Fruit fly (Drosophila melanogaster): Measurements from ENCODE around the gene spo.

DNA sequence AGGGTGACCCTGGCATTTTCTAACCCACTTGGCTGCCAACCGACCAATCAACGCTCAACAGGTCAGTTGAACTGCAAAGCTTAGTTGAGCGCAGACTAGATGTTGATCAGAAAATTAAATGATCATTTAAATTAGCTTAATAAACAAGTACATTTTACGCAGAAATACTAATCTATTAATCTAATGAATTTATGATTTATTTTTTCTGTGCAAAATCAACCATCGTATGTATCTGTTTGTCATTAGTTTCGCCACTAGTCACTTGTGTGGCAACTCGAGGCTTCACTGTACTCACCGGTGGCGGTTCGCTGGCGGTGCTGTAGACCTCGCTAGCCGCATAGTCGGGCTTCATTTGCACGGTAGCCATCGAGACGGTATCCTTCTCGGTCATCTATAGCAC is 15.8 kb downstream of the spo start:
- TF ChIP-seq vri (GFP tag; optimal IDR thresholded peaks at IDR 0.05) (no peak), Eip75B (GFP tag; optimal IDR thresholded peaks at IDR 0.05) (no peak), CG32006 (GFP tag; optimal IDR thresholded peaks at IDR 0.05) (peak; percentile 33), CG11294 (GFP tag; IDR thresholded peaks at IDR 0.05) (no peak), CG6808 (GFP tag; optimal IDR thresholded peaks at IDR 0.05) (no peak)
